Worm (Caenorhabditis elegans): Measurements from ENCODE around the gene cyp-33C5.

Gene cyp-33C5

ce11 chrV:2278052-2278451, 33.2 kb downstream of the cyp-33C5 start, which contains the start of gene nhr-59 (continued):
- TF ChIP-seq nhr-28 (tag; optimal IDR thresholded peaks at IDR 0.05) (peak; percentile 88), nhr-10 (tag; optimal IDR thresholded peaks at IDR 0.05) (no peak), hmg-1.1 (GFP tag; IDR thresholded peaks at IDR 0.05) (no peak), snpc-4 (tag; optimal IDR thresholded peaks at IDR 0.05) (no peak), ces-1 (GFP tag; optimal IDR thresholded peaks at IDR 0.05) (no peak), tag-97 (GFP tag; IDR thresholded peaks at IDR 0.05) (no peak), nhr-25 (tag; optimal IDR thresholded peaks at IDR 0.05; ENCODE audit: borderline replicate concordance, insufficient read depth) (no peak), rbr-2 (tag; optimal IDR thresholded peaks at IDR 0.05) (no peak), mdl-1 (tag; optimal IDR thresholded peaks at IDR 0.05) (peak in 1 of 2 experiments; percentile 9), ceh-82 (tag; optimal IDR thresholded peaks at IDR 0.05) (no peak), set-16 (GFP tag; IDR thresholded peaks at IDR 0.05) (no peak), aly-2 (tag; optimal IDR thresholded peaks at IDR 0.05) (no peak), Y48G9A.11 (GFP tag; IDR thresholded peaks at IDR 0.05) (no peak), unc-39 (tag; optimal IDR thresholded peaks at IDR 0.05) (no peak), ctbp-1 (GFP tag; IDR thresholded peaks at IDR 0.05) (no peak), lin-1 (GFP tag; IDR thresholded peaks at IDR 0.05) (no peak), php-3 (GFP tag; IDR thresholded peaks at IDR 0.05) (no peak)

- TF ChIP-seq ceh-32 (tag; optimal IDR thresholded peaks at IDR 0.05; ENCODE audit: poor library complexity) (no peak), snpc-1.2 (GFP tag; IDR thresholded peaks at IDR 0.05) (no peak), dmd-8 (GFP tag; IDR thresholded peaks at IDR 0.05) (no peak), nhr-6 (tag; optimal IDR thresholded peaks at IDR 0.05) (no peak), ctbp-1 (GFP tag; IDR thresholded peaks at IDR 0.05) (no peak), unc-62 (GFP tag; optimal IDR thresholded peaks at IDR 0.05 in 1 of 2) (peak in 1 of 2 experiments; percentile 69), unc-62 (tag; optimal IDR thresholded peaks at IDR 0.05) (no peak), mep-1 (tag; optimal IDR thresholded peaks at IDR 0.05) (no peak), hmg-1.1 (GFP tag; IDR thresholded peaks at IDR 0.05) (no peak)
Observed at ce11 chrV:2278543-2278942, 33.7 kb downstream of the cyp-33C5 start, which contains the start of gene fbxa-137. Gene fbxa-137 (plus strand): TSS chrV:2278816.

ce11 chrV:2281499-2281898, 36.7 kb downstream of the cyp-33C5 start, which contains the start of gene nhr-228:
Gene nhr-228 (plus strand): TSS chrV:2281759.
- peak; percentile 81 for TF ChIP-seq nhr-28 (tag; optimal IDR thresholded peaks at IDR 0.05)
- no peak for TF ChIP-seq snpc-4 (tag; optimal IDR thresholded peaks at IDR 0.05)
- TF ChIP-seq zip-11 (GFP tag; IDR thresholded peaks at IDR 0.05): no peak
- no peak for TF ChIP-seq lin-29 (GFP tag; IDR thresholded peaks at IDR 0.05)
- TF ChIP-seq dpl-1 (GFP tag; optimal IDR thresholded peaks at IDR 0.05): no peak
- no peak for TF ChIP-seq hlh-11 (tag; optimal IDR thresholded peaks at IDR 0.05)
- no peak for TF ChIP-seq zfp-2 (tag; optimal IDR thresholded peaks at IDR 0.05)
- TF ChIP-seq mes-2 (tag; optimal IDR thresholded peaks at IDR 0.05; ENCODE audit: poor library complexity, severe bottlenecking): peak; percentile 68
- peak; percentile 47 for TF ChIP-seq hlh-30 (tag; optimal IDR thresholded peaks at IDR 0.05; ENCODE audit: insufficient read depth)
- no peak for TF ChIP-seq lir-3 (tag; optimal IDR thresholded peaks at IDR 0.05)
- no peak for TF ChIP-seq lin-39 (tag; optimal IDR thresholded peaks at IDR 0.05)
- no peak for TF ChIP-seq ceh-62 (tag; optimal IDR thresholded peaks at IDR 0.05)
- no peak for TF ChIP-seq fkh-10 (GFP tag; optimal IDR thresholded peaks at IDR 0.05)
- peak; percentile 62 for TF ChIP-seq mep-1 (tag; optimal IDR thresholded peaks at IDR 0.05)
- no peak for TF ChIP-seq F49E8.2 (tag; optimal IDR thresholded peaks at IDR 0.05; ENCODE audit: borderline replicate concordance)
- TF ChIP-seq pqm-1 (tag; optimal IDR thresholded peaks at IDR 0.05): peak; percentile 57
- no peak for TF ChIP-seq unc-130 (GFP tag; optimal IDR thresholded peaks at IDR 0.05)
- no peak for TF ChIP-seq jun-1 (tag; optimal IDR thresholded peaks at IDR 0.05)
- TF ChIP-seq dve-1 (tag; optimal IDR thresholded peaks at IDR 0.05; ENCODE audit: insufficient read depth): peak; percentile 55
- TF ChIP-seq lin-1 (GFP tag; IDR thresholded peaks at IDR 0.05): no peak
- TF ChIP-seq tag-97 (GFP tag; IDR thresholded peaks at IDR 0.05): no peak
- TF ChIP-seq hmg-1.1 (GFP tag; IDR thresholded peaks at IDR 0.05): 0 out of 2 replicates have a peak, but pooled peaks have one; percentile 28
- peak; percentile 90 for TF ChIP-seq aha-1 (tag)
- peak in 1 of 2 experiments; percentile 58 for TF ChIP-seq mdl-1 (tag; optimal IDR thresholded peaks at IDR 0.05)
- no peak for TF ChIP-seq egl-27 (tag; optimal IDR thresholded peaks at IDR 0.05)
- no peak for TF ChIP-seq php-3 (GFP tag; IDR thresholded peaks at IDR 0.05)
- peak; percentile 21 for TF ChIP-seq nhr-6 (tag; optimal IDR thresholded peaks at IDR 0.05)
- TF ChIP-seq vab-7 (GFP tag; IDR thresholded peaks at IDR 0.05): no peak
- no peak for TF ChIP-seq daf-16 (GFP tag; optimal IDR thresholded peaks at IDR 0.05)
- TF ChIP-seq daf-16 (tag; optimal IDR thresholded peaks at IDR 0.05): peak; percentile 49
- no peak for TF ChIP-seq T26A8.4 (GFP tag; IDR thresholded peaks at IDR 0.05)
- TF ChIP-seq lsy-2 (tag; optimal IDR thresholded peaks at IDR 0.05): peak in 1 of 2 experiments; percentile 54
- peak in 1 of 2 experiments; percentile 12 for TF ChIP-seq hif-1 (tag; optimal IDR thresholded peaks at IDR 0.05)

All from whole organism, L4 larva.